Fruit fly (Drosophila melanogaster) whole organism, embryonic: Measurements from ENCODE around the gene wap.

ENCODE experiments used
- BEAF-32 ChIP-seq: fragments of 200-800 bp; sonication (Bioruptor generic); optimal IDR thresholded peaks from 3 replicates; lab custom pipeline; 2017; ENCODE audit warnings: missing biosample characterization, missing genetic modification characterization, mild to moderate bottlenecking, moderate library complexity, missing genetic modification reagents
- BtbVII ChIP-seq: fragments of 200-800 bp; sonication (Bioruptor generic); optimal IDR thresholded peaks from 3 replicates; lab custom pipeline; 2017; ENCODE audit warnings: missing biosample characterization, mild to moderate bottlenecking, missing genetic modification characterization
- CG10267 ChIP-seq: fragments of 200-800 bp; sonication (Bioruptor generic); optimal IDR thresholded peaks from 2 replicates; lab custom pipeline; 2018; ENCODE audit warnings: missing biosample characterization, mild to moderate bottlenecking, missing genetic modification characterization, moderate library complexity
- CG10274 ChIP-seq: fragments of 200-800 bp; sonication (Bioruptor generic); optimal IDR thresholded peaks from 3 replicates; lab custom pipeline; 2017; ENCODE audit warnings: missing biosample characterization, mild to moderate bottlenecking, missing genetic modification characterization
- CG10366 ChIP-seq: fragments of 200-800 bp; sonication (Bioruptor generic); IDR thresholded peaks from 2 replicates; pipeline ENCODE4 v1.3.6; 2022; ENCODE audit warnings: missing biosample characterization, missing genetic modification characterization
- CG11093 ChIP-seq: fragments of 200-800 bp; sonication (Bioruptor generic); IDR thresholded peaks from 3 replicates; pipeline ENCODE4 v1.3.6; 2022; ENCODE audit warnings: missing biosample characterization, missing genetic modification characterization
- CG11696 ChIP-seq: fragments of 200-800 bp; sonication (Bioruptor generic); IDR thresholded peaks from 2 replicates; pipeline ENCODE4 v1.3.6; 2022; ENCODE audit warnings: missing biosample characterization, missing genetic modification characterization
- CG13424 ChIP-seq: fragments of 200-800 bp; sonication (Bioruptor generic); optimal IDR thresholded peaks from 2 replicates; lab custom pipeline; 2019; ENCODE audit warnings: missing biosample characterization, mild to moderate bottlenecking, missing genetic modification characterization, moderate library complexity
- CG1529 ChIP-seq: fragments of 200-800 bp; sonication (Bioruptor generic); optimal IDR thresholded peaks from 3 replicates; lab custom pipeline; 2018; ENCODE audit warnings: missing biosample characterization, missing genetic modification characterization
- CG16863 ChIP-seq: fragments of 200-800 bp; sonication (Bioruptor generic); optimal IDR thresholded peaks from 3 replicates; lab custom pipeline; 2016; ENCODE audit warnings: missing biosample characterization, missing genetic modification characterization
- CG17328 ChIP-seq: fragments of 200-800 bp; sonication (Bioruptor generic); IDR thresholded peaks from 2 replicates; pipeline ENCODE4 v1.3.6; 2022; ENCODE audit warnings: missing biosample characterization, missing genetic modification characterization
- CG17385 ChIP-seq: fragments of 200-800 bp; sonication (Bioruptor generic); optimal IDR thresholded peaks from 3 replicates; lab custom pipeline; 2018; ENCODE audit warnings: missing biosample characterization, mild to moderate bottlenecking, missing genetic modification characterization
- CG18011 ChIP-seq: fragments of 200-800 bp; sonication (Bioruptor generic); optimal IDR thresholded peaks from 2 replicates; lab custom pipeline; 2017; ENCODE audit warnings: missing biosample characterization, missing genetic modification characterization, mild to moderate bottlenecking, moderate library complexity, missing genotype
- CG18599 ChIP-seq: fragments of 200-800 bp; sonication (Bioruptor generic); optimal IDR thresholded peaks from 3 replicates; lab custom pipeline; 2017; ENCODE audit warnings: missing biosample characterization, missing genetic modification characterization, mild to moderate bottlenecking, moderate library complexity, missing genetic modification reagents
- CG32772 ChIP-seq: fragments of 200-800 bp; sonication (Bioruptor generic); IDR thresholded peaks from 2 replicates; pipeline ENCODE4 v1.3.6; 2022; ENCODE audit warnings: missing biosample characterization, missing genetic modification characterization
- CG4404 ChIP-seq: fragments of 200-800 bp; sonication (Bioruptor generic); IDR thresholded peaks from 2 replicates; pipeline ENCODE4 v1.3.6; 2022; ENCODE audit warnings: missing biosample characterization, missing genetic modification characterization
- CG4617 ChIP-seq: fragments of 200-800 bp; sonication (Bioruptor generic); optimal IDR thresholded peaks from 3 replicates; lab custom pipeline; 2016; ENCODE audit warnings: missing biosample characterization, missing genetic modification characterization, borderline replicate concordance
- CG5180 ChIP-seq: fragments of 200-800 bp; sonication (Bioruptor generic); optimal IDR thresholded peaks from 3 replicates; lab custom pipeline; 2017; ENCODE audit warnings: missing biosample characterization, missing genetic modification characterization, mild to moderate bottlenecking, moderate library complexity, missing genetic modification reagents
- CG7839 ChIP-seq: fragments of 200-800 bp; sonication (Bioruptor generic); optimal IDR thresholded peaks from 3 replicates; lab custom pipeline; 2018; ENCODE audit warnings: missing biosample characterization, mild to moderate bottlenecking, missing genetic modification characterization, moderate library complexity
- CrebB ChIP-seq: fragments of 200-800 bp; sonication (Bioruptor generic); optimal IDR thresholded peaks from 3 replicates; lab custom pipeline; 2018; ENCODE audit warnings: missing biosample characterization, mild to moderate bottlenecking, missing genetic modification characterization
- Dp ChIP-seq: fragments of 200-800 bp; sonication (Bioruptor generic); optimal IDR thresholded peaks from 2 replicates; lab custom pipeline; 2018; ENCODE audit warnings: missing biosample characterization, mild to moderate bottlenecking, missing genetic modification characterization, moderate library complexity
- Hand ChIP-seq: fragments of 200-800 bp; sonication (Bioruptor generic); optimal IDR thresholded peaks from 2 replicates; lab custom pipeline; 2017; ENCODE audit warnings: mild to moderate bottlenecking, missing biosample characterization, missing genetic modification reagents, missing genetic modification characterization
- Lpt ChIP-seq: fragments of >200 bp; optimal IDR thresholded peaks from 2 replicates; lab custom pipeline; 2018; ENCODE audit warnings: missing biosample characterization, missing genetic modification characterization
- MBD-R2 ChIP-seq: fragments of 200-800 bp; sonication (Bioruptor generic); IDR thresholded peaks from 2 replicates; pipeline ENCODE4 v1.3.6; 2022; ENCODE audit warnings: missing biosample characterization, missing genetic modification characterization
- Mes4 ChIP-seq: fragments of 200-800 bp; sonication (Bioruptor generic); optimal IDR thresholded peaks from 2 replicates; lab custom pipeline; 2016; ENCODE audit warnings: missing biosample characterization, missing genetic modification characterization
- Mrtf ChIP-seq: fragments of 200-800 bp; sonication (Bioruptor generic); IDR thresholded peaks from 3 replicates; pipeline ENCODE4 v1.3.6; 2022; ENCODE audit warnings: missing biosample characterization, missing genetic modification characterization
- NC2β ChIP-seq: fragments of 200-800 bp; sonication (Bioruptor generic); optimal IDR thresholded peaks from 2 replicates; lab custom pipeline; 2016; ENCODE audit warnings: missing biosample characterization, missing genetic modification characterization
- Ptx1 ChIP-seq: fragments of 200-800 bp; sonication (Bioruptor generic); IDR thresholded peaks from 2 replicates; pipeline ENCODE4 v1.3.6; 2022; ENCODE audit warnings: missing biosample characterization, missing genetic modification characterization
- Sin3A ChIP-seq: fragments of >200 bp; optimal IDR thresholded peaks from 2 replicates; lab custom pipeline; 2018
- abd-A ChIP-seq: fragments of 200-800 bp; sonication (Bioruptor generic); optimal IDR thresholded peaks from 3 replicates; lab custom pipeline; 2019; ENCODE audit warnings: missing biosample characterization, mild to moderate bottlenecking, missing genetic modification characterization, moderate library complexity
- ac ChIP-seq: fragments of 200-800 bp; sonication (Bioruptor generic); optimal IDR thresholded peaks from 3 replicates; lab custom pipeline; 2017; ENCODE audit warnings: missing biosample characterization, mild to moderate bottlenecking, missing genetic modification characterization
- btn ChIP-seq: fragments of 200-800 bp; sonication (Bioruptor generic); optimal IDR thresholded peaks from 2 replicates; lab custom pipeline; 2016; ENCODE audit warnings: missing biosample characterization, missing genetic modification characterization
- croc ChIP-seq: fragments of 200-800 bp; sonication (Bioruptor generic); conservative IDR thresholded peaks from 3 replicates; pipeline ENCODE4 v1.3.6; 2022; ENCODE audit warnings: missing biosample characterization, missing genetic modification characterization
- dati ChIP-seq: fragments of 200-800 bp; sonication (Bioruptor generic); IDR thresholded peaks from 2 replicates; pipeline ENCODE4 v1.3.6; 2022; ENCODE audit warnings: missing biosample characterization, missing genetic modification characterization
- fd3F ChIP-seq: fragments of 200-800 bp; sonication (Bioruptor generic); optimal IDR thresholded peaks from 2 replicates; lab custom pipeline; 2018; ENCODE audit warnings: missing biosample characterization, mild to moderate bottlenecking, missing genetic modification characterization, moderate library complexity
- fd64A ChIP-seq: fragments of 200-800 bp; sonication (Bioruptor generic); optimal IDR thresholded peaks from 3 replicates; lab custom pipeline; 2018; ENCODE audit warnings: missing biosample characterization, mild to moderate bottlenecking, missing genetic modification characterization
- gcm2 ChIP-seq: fragments of 200-800 bp; sonication (Bioruptor generic); optimal IDR thresholded peaks from 2 replicates; lab custom pipeline; 2016; ENCODE audit warnings: missing biosample characterization, missing genetic modification characterization
- her ChIP-seq: fragments of 200-800 bp; sonication (Bioruptor generic); optimal IDR thresholded peaks from 2 replicates; lab custom pipeline; 2016; ENCODE audit warnings: missing biosample characterization, missing genetic modification characterization
- ken ChIP-seq: fragments of 200-800 bp; sonication (Bioruptor generic); IDR thresholded peaks from 3 replicates; pipeline ENCODE4 v1.3.6; 2022; ENCODE audit warnings: missing biosample characterization, missing genetic modification characterization
- odd ChIP-seq: fragments of 200-800 bp; sonication (Bioruptor generic); optimal IDR thresholded peaks from 2 replicates; lab custom pipeline; 2017; ENCODE audit warnings: missing biosample characterization, mild to moderate bottlenecking, missing genetic modification characterization
- pan ChIP-seq, 4 experiments: fragments of >200 bp in 3 of 4; fragments of 200-800 bp in 1 of 4; sonication (Bioruptor generic) in 1 of 4; optimal IDR thresholded peaks in 3 of 4; IDR thresholded peaks in 1 of 4; 2 replicates each; pipeline versions ENCODE4 v1.3.6 to Lab custom; 2017 to 2022; ENCODE audit warnings: missing biosample characterization in 2 of 4, missing genetic modification characterization in 2 of 4, mixed read lengths in 1 of 4
- pros ChIP-seq: fragments of 200-800 bp; sonication (Bioruptor generic); optimal IDR thresholded peaks from 3 replicates; lab custom pipeline; 2019; ENCODE audit warnings: missing biosample characterization, mild to moderate bottlenecking, missing genetic modification characterization, moderate library complexity
- rib ChIP-seq: fragments of 200-800 bp; sonication (Bioruptor generic); IDR thresholded peaks from 2 replicates; pipeline ENCODE4 v1.3.6; 2022; ENCODE audit warnings: missing biosample characterization, missing genetic modification characterization
- row ChIP-seq: fragments of 200-800 bp; sonication (Bioruptor generic); IDR thresholded peaks from 3 replicates; pipeline ENCODE4 v1.3.6; 2022; ENCODE audit warnings: missing biosample characterization, missing genetic modification characterization
- seq ChIP-seq: fragments of 200-800 bp; sonication (Bioruptor generic); IDR thresholded peaks from 2 replicates; pipeline ENCODE4 v1.3.6; 2022; ENCODE audit warnings: missing biosample characterization, missing genetic modification characterization
- sim ChIP-seq: fragments of 200-800 bp; sonication (Bioruptor generic); IDR thresholded peaks from 2 replicates; pipeline ENCODE4 v1.3.6; 2022; ENCODE audit warnings: missing biosample characterization, missing genetic modification characterization
- slbo ChIP-seq: fragments of 200-800 bp; sonication (Bioruptor generic); IDR thresholded peaks from 2 replicates; pipeline ENCODE4 v1.3.6; 2022; ENCODE audit warnings: missing biosample characterization, missing genetic modification characterization
- vfl ChIP-seq: fragments of 200-800 bp; sonication (Bioruptor generic); optimal IDR thresholded peaks from 2 replicates; lab custom pipeline; 2016; ENCODE audit warnings: missing biosample characterization, missing genetic modification characterization
- vvl ChIP-seq: fragments of 200-800 bp; sonication (Bioruptor generic); IDR thresholded peaks from 2 replicates; pipeline ENCODE4 v1.3.6; 2022; ENCODE audit warnings: missing biosample characterization, missing genetic modification characterization

The wap gene

dm6 chrX:22487667-22488593 lies 32.7 kb upstream of the wap start (continued):
- TF ChIP-seq abd-A (tag; lab: Kevin White, UChicago) (peak; percentile 87), CG32772 (GFP tag; lab: Robert Waterston, UW) (peak; percentile 57; the same call in 1 of the 2 replicates), odd (no peak), ac (GFP tag; lab: Kevin White, UChicago) (no peak), fd64A (no peak), CG4404 (no peak), CG18599 (GFP tag; lab: Kevin White, UChicago) (peak; percentile 76), CG7839 (tag; lab: Kevin White, UChicago) (peak; percentile 59), vfl (GFP tag; lab: Kevin White, UChicago) (no peak), MBD-R2 (GFP tag; lab: Robert Waterston, UW) (peak; percentile 41; the same call in 1 of the 2 replicates), pros (no peak), CG1529 (GFP tag; lab: Kevin White, UChicago) (no peak), Hand (GFP tag; lab: Kevin White, UChicago) (no peak), CG4617 (GFP tag; lab: Kevin White, UChicago) (no peak), pan (optimal IDR thresholded peaks at IDR 0.05; lab: Kevin White, UChicago) (no peak), pan (GFP tag; optimal IDR thresholded peaks at IDR 0.05 in 1 of 2, IDR thresholded peaks at IDR 0.05 in 1 of 2) (peak in 1 of 2 experiments; percentile 72), seq (no peak), btn (GFP tag; lab: Kevin White, UChicago) (no peak), CrebB (tag; lab: Kevin White, UChicago) (no peak), Mes4 (GFP tag; lab: Kevin White, UChicago) (no peak), vvl (GFP tag; lab: Robert Waterston, UW) (peak; percentile 56; the same call in 1 of the 2 replicates), CG16863 (GFP tag; lab: Kevin White, UChicago) (no peak), Lpt (GFP tag; lab: Kevin White, UChicago) (no peak), CG10267 (tag; lab: Kevin White, UChicago) (no peak), her (no peak), CG11696 (peak; percentile 74), CG17328 (GFP tag; lab: Robert Waterston, UW) (peak; percentile 55; the same call in 1 of the 2 replicates), sim (GFP tag; lab: Robert Waterston, UW) (no peak), BtbVII (GFP tag; lab: Kevin White, UChicago) (peak; percentile 26), CG10274 (GFP tag; lab: Kevin White, UChicago) (no peak), CG13424 (tag; lab: Kevin White, UChicago) (no peak), gcm2 (no peak), Ptx1 (GFP tag; lab: Robert Waterston, UW) (peak; percentile 68), CG18011 (peak; percentile 0), slbo (GFP tag; lab: Robert Waterston, UW) (peak; percentile 66), CG5180 (no peak), rib (GFP tag; lab: Robert Waterston, UW) (peak; percentile 70; the same call in 1 of the 2 replicates), BEAF-32 (no peak), CG11093 (GFP tag; lab: Robert Waterston, UW) (0 out of 3 replicates have a peak, but pooled peaks have one; percentile 33), croc (GFP tag; lab: Robert Waterston, UW) (no peak), row (GFP tag; lab: Robert Waterston, UW) (peak; percentile 37), CG10366 (GFP tag; lab: Robert Waterston, UW) (peak; percentile 44), ken (GFP tag; lab: Robert Waterston, UW) (no peak), Sin3A (lab: Kevin White, UChicago) (no peak), fd3F (GFP tag; lab: Kevin White, UChicago) (no peak), Mrtf (GFP tag; lab: Robert Waterston, UW) (peak; percentile 26; the same call in 1 of the 3 replicates), NC2β (GFP tag; lab: Kevin White, UChicago) (no peak), dati (no peak), CG17385 (GFP tag; lab: Kevin White, UChicago) (peak; percentile 25), Dp (GFP tag; lab: Kevin White, UChicago) (no peak)
